Fruit fly (Drosophila melanogaster) whole organism, embryonic: ENCODE data around the gene CG42592.

ENCODE experiments used
- CG10543 ChIP-seq: fragments of 200-800 bp; sonication (Bioruptor generic); optimal IDR thresholded peaks from 3 replicates; lab custom pipeline; 2017; ENCODE audit warnings: missing biosample characterization, mild to moderate bottlenecking, missing genetic modification characterization, moderate library complexity
- CG11723 ChIP-seq: fragments of 200-800 bp; sonication (Bioruptor generic); optimal IDR thresholded peaks from 2 replicates; lab custom pipeline; 2017; ENCODE audit warnings: missing biosample characterization, mild to moderate bottlenecking, missing genetic modification characterization
- CG12104 ChIP-seq: fragments of 200-800 bp; sonication (Bioruptor generic); optimal IDR thresholded peaks from 3 replicates; lab custom pipeline; 2016; ENCODE audit warnings: missing biosample characterization, missing genetic modification characterization
- CG12744 ChIP-seq: fragments of 200-800 bp; sonication (Bioruptor generic); optimal IDR thresholded peaks from 2 replicates; lab custom pipeline; 2016; ENCODE audit warnings: missing biosample characterization, missing genetic modification characterization
- CG1602 ChIP-seq: fragments of 200-800 bp; sonication (Bioruptor generic); optimal IDR thresholded peaks from 3 replicates; lab custom pipeline; 2016; ENCODE audit warnings: missing biosample characterization, missing genetic modification characterization
- CG1647 ChIP-seq: fragments of 200-800 bp; sonication (Bioruptor generic); optimal IDR thresholded peaks from 3 replicates; lab custom pipeline; 2016; ENCODE audit warnings: missing biosample characterization, missing genetic modification characterization
- CG1792 ChIP-seq: fragments of 200-800 bp; sonication (Bioruptor generic); optimal IDR thresholded peaks from 2 replicates; lab custom pipeline; 2016; ENCODE audit warnings: missing biosample characterization, missing genetic modification characterization
- CG30403 ChIP-seq: fragments of 200-800 bp; sonication (Bioruptor generic); optimal IDR thresholded peaks from 3 replicates; lab custom pipeline; 2016; ENCODE audit warnings: missing biosample characterization, missing genetic modification characterization
- CG3726 ChIP-seq: fragments of 200-800 bp; sonication (Bioruptor generic); IDR thresholded peaks from 3 replicates; pipeline ENCODE4, ENCODE4 v1.3.6; 2022; ENCODE audit warnings: missing biosample characterization, missing genetic modification characterization
- CG4617 ChIP-seq: fragments of 200-800 bp; sonication (Bioruptor generic); optimal IDR thresholded peaks from 3 replicates; lab custom pipeline; 2016; ENCODE audit warnings: missing biosample characterization, missing genetic modification characterization, borderline replicate concordance
- CG6689 ChIP-seq: fragments of 200-800 bp; sonication (Bioruptor generic); IDR thresholded peaks from 2 replicates; pipeline ENCODE4 v1.3.6; 2022; ENCODE audit warnings: missing biosample characterization, missing genetic modification characterization
- CG8388 ChIP-seq: fragments of 200-800 bp; sonication (Bioruptor generic); optimal IDR thresholded peaks from 2 replicates; lab custom pipeline; 2019; ENCODE audit warnings: missing biosample characterization, mild to moderate bottlenecking, missing genetic modification characterization, moderate library complexity
- CG9609 ChIP-seq: fragments of 200-800 bp; sonication (Bioruptor generic); optimal IDR thresholded peaks from 3 replicates; lab custom pipeline; 2016; ENCODE audit warnings: missing biosample characterization, missing genetic modification characterization
- CG9932 ChIP-seq: fragments of 200-800 bp; sonication (Bioruptor generic); IDR thresholded peaks from 2 replicates; pipeline ENCODE4 v1.3.6; 2022; ENCODE audit warnings: missing biosample characterization, missing genetic modification characterization
- CkIIα-i1 ChIP-seq: fragments of 200-800 bp; sonication (Bioruptor generic); IDR thresholded peaks from 2 replicates; pipeline ENCODE4 v1.3.6; 2022; ENCODE audit warnings: missing biosample characterization, missing genetic modification characterization
- D19A ChIP-seq: fragments of 200-800 bp; optimal IDR thresholded peaks from 3 replicates; lab custom pipeline; 2019; ENCODE audit warnings: missing biosample characterization, mild to moderate bottlenecking, missing genetic modification characterization, moderate library complexity
- Ets97D ChIP-seq: fragments of 200-800 bp; sonication (Bioruptor generic); optimal IDR thresholded peaks from 3 replicates; lab custom pipeline; 2016; ENCODE audit warnings: missing biosample characterization, missing genetic modification characterization
- HHEX ChIP-seq: fragments of 200-800 bp; sonication (Bioruptor generic); optimal IDR thresholded peaks from 3 replicates; lab custom pipeline; 2017; ENCODE audit warnings: missing biosample characterization, mild to moderate bottlenecking, missing genetic modification characterization, missing genetic modification reagents
- MESR4 ChIP-seq: fragments of 200-800 bp; sonication (Bioruptor generic); optimal IDR thresholded peaks from 2 replicates; lab custom pipeline; 2018; ENCODE audit warnings: missing biosample characterization, mild to moderate bottlenecking, missing genetic modification characterization, moderate library complexity
- NfI ChIP-seq: fragments of 200-800 bp; sonication (Bioruptor generic); optimal IDR thresholded peaks from 3 replicates; lab custom pipeline; 2018; ENCODE audit warnings: missing biosample characterization, mild to moderate bottlenecking, missing genetic modification characterization, moderate library complexity
- Side ChIP-seq: fragments of 200-800 bp; sonication (Bioruptor generic); optimal IDR thresholded peaks from 2 replicates; lab custom pipeline; 2016; ENCODE audit warnings: missing biosample characterization, missing genetic modification characterization
- Sox102F ChIP-seq: fragments of 200-800 bp; sonication (Bioruptor generic); optimal IDR thresholded peaks from 2 replicates; lab custom pipeline; 2018; ENCODE audit warnings: missing biosample characterization, mild to moderate bottlenecking, missing genetic modification characterization, moderate library complexity
- Sry-δ ChIP-seq: fragments of 200-800 bp; sonication (Bioruptor generic); optimal IDR thresholded peaks from 2 replicates; lab custom pipeline; 2016; ENCODE audit warnings: missing biosample characterization, missing genetic modification characterization
- al ChIP-seq: fragments of 200-800 bp; sonication (Bioruptor generic); IDR thresholded peaks from 2 replicates; pipeline ENCODE4 v1.3.6; 2022; ENCODE audit warnings: missing biosample characterization, missing genetic modification characterization
- ato ChIP-seq: fragments of 200-800 bp; sonication (Bioruptor generic); IDR thresholded peaks from 2 replicates; pipeline ENCODE4 v1.3.6; 2022; ENCODE audit warnings: missing biosample characterization, missing genetic modification characterization; ENCODE audit not compliant: partially characterized antibody
- bigmax ChIP-seq: fragments of 200-800 bp; sonication (Bioruptor generic); optimal IDR thresholded peaks from 2 replicates; lab custom pipeline; 2018; ENCODE audit warnings: missing biosample characterization, mild to moderate bottlenecking, missing genetic modification characterization
- btn ChIP-seq: fragments of 200-800 bp; sonication (Bioruptor generic); optimal IDR thresholded peaks from 2 replicates; lab custom pipeline; 2016; ENCODE audit warnings: missing biosample characterization, missing genetic modification characterization
- cas ChIP-seq: fragments of 200-800 bp; sonication (Bioruptor generic); IDR thresholded peaks from 2 replicates; pipeline ENCODE4 v1.3.6; 2022; ENCODE audit warnings: missing biosample characterization, missing genetic modification characterization
- cwo ChIP-seq: fragments of 200-800 bp; sonication (Bioruptor generic); optimal IDR thresholded peaks from 3 replicates; lab custom pipeline; 2017; ENCODE audit warnings: missing biosample characterization, missing genetic modification characterization, mild to moderate bottlenecking, moderate library complexity, missing genetic modification reagents
- dmrt11E ChIP-seq: fragments of 200-800 bp; sonication (Bioruptor generic); optimal IDR thresholded peaks from 3 replicates; lab custom pipeline; 2018; ENCODE audit warnings: missing biosample characterization, mild to moderate bottlenecking, missing genetic modification characterization, moderate library complexity
- ems ChIP-seq: fragments of 200-800 bp; sonication (Bioruptor generic); optimal IDR thresholded peaks from 3 replicates; lab custom pipeline; 2016; ENCODE audit warnings: missing biosample characterization, missing genetic modification characterization
- gce ChIP-seq: fragments of 200-800 bp; sonication (Bioruptor generic); IDR thresholded peaks from 3 replicates; pipeline ENCODE4 v1.3.6; 2022; ENCODE audit warnings: missing biosample characterization, missing genetic modification characterization
- gt ChIP-seq: fragments of 200-800 bp; sonication (Bioruptor generic); IDR thresholded peaks from 2 replicates; pipeline ENCODE4 v1.3.6; 2022; ENCODE audit warnings: missing biosample characterization, missing genetic modification characterization
- kah ChIP-seq: fragments of 200-800 bp; sonication (Bioruptor generic); optimal IDR thresholded peaks from 2 replicates; lab custom pipeline; 2018; ENCODE audit warnings: missing biosample characterization, mild to moderate bottlenecking, missing genetic modification characterization
- klu ChIP-seq: fragments of 200-800 bp; sonication (Bioruptor generic); IDR thresholded peaks from 2 replicates; pipeline ENCODE4 v1.3.6; 2022; ENCODE audit warnings: missing biosample characterization, missing genetic modification characterization
- knrl ChIP-seq: fragments of 200-800 bp; sonication (Bioruptor generic); IDR thresholded peaks from 3 replicates; pipeline ENCODE4 v1.3.6; 2022; ENCODE audit warnings: missing biosample characterization, missing genetic modification characterization; ENCODE audit not compliant: partially characterized antibody
- lmd ChIP-seq: fragments of 200-800 bp; sonication (Bioruptor generic); IDR thresholded peaks from 2 replicates; pipeline ENCODE4 v1.3.6; 2022; ENCODE audit warnings: missing biosample characterization, missing genetic modification characterization
- nerfin-1 ChIP-seq: fragments of 200-800 bp; sonication (Bioruptor generic); optimal IDR thresholded peaks from 3 replicates; lab custom pipeline; 2019; ENCODE audit warnings: missing biosample characterization, mild to moderate bottlenecking, missing genetic modification characterization, moderate library complexity
- oc ChIP-seq: fragments of 200-800 bp; sonication (Bioruptor generic); optimal IDR thresholded peaks from 2 replicates; lab custom pipeline; 2018; ENCODE audit warnings: missing biosample characterization, mild to moderate bottlenecking, missing genetic modification characterization, moderate library complexity
- odd ChIP-seq: fragments of 200-800 bp; sonication (Bioruptor generic); optimal IDR thresholded peaks from 2 replicates; lab custom pipeline; 2017; ENCODE audit warnings: missing biosample characterization, mild to moderate bottlenecking, missing genetic modification characterization
- org-1 ChIP-seq: fragments of 200-800 bp; sonication (Bioruptor generic); optimal IDR thresholded peaks from 2 replicates; lab custom pipeline; 2017; ENCODE audit warnings: missing biosample characterization, missing genetic modification characterization
- otp ChIP-seq: fragments of 200-800 bp; sonication (Bioruptor generic); IDR thresholded peaks from 3 replicates; pipeline ENCODE4, ENCODE4 v1.3.6; 2022; ENCODE audit warnings: missing biosample characterization, missing genetic modification characterization
- pfk ChIP-seq: fragments of 200-800 bp; sonication (Bioruptor generic); optimal IDR thresholded peaks from 2 replicates; lab custom pipeline; 2018; ENCODE audit warnings: missing biosample characterization, mild to moderate bottlenecking, missing genetic modification characterization, moderate library complexity
- pros ChIP-seq: fragments of 200-800 bp; sonication (Bioruptor generic); optimal IDR thresholded peaks from 3 replicates; lab custom pipeline; 2019; ENCODE audit warnings: missing biosample characterization, mild to moderate bottlenecking, missing genetic modification characterization, moderate library complexity
- rib ChIP-seq: fragments of 200-800 bp; sonication (Bioruptor generic); IDR thresholded peaks from 2 replicates; pipeline ENCODE4 v1.3.6; 2022; ENCODE audit warnings: missing biosample characterization, missing genetic modification characterization
- run ChIP-seq: fragments of 200-800 bp; sonication (Bioruptor generic); optimal IDR thresholded peaks from 3 replicates; lab custom pipeline; 2018; ENCODE audit warnings: missing biosample characterization, mild to moderate bottlenecking, missing genetic modification characterization
- shn ChIP-seq: fragments of 200-800 bp; sonication (Bioruptor generic); optimal IDR thresholded peaks from 3 replicates; lab custom pipeline; 2016; ENCODE audit warnings: missing biosample characterization, missing genetic modification characterization
- sim ChIP-seq: fragments of 200-800 bp; sonication (Bioruptor generic); IDR thresholded peaks from 2 replicates; pipeline ENCODE4 v1.3.6; 2022; ENCODE audit warnings: missing biosample characterization, missing genetic modification characterization
- vvl ChIP-seq: fragments of 200-800 bp; sonication (Bioruptor generic); IDR thresholded peaks from 2 replicates; pipeline ENCODE4 v1.3.6; 2022; ENCODE audit warnings: missing biosample characterization, missing genetic modification characterization
- wdn ChIP-seq: fragments of 200-800 bp; sonication (Bioruptor generic); IDR thresholded peaks from 2 replicates; pipeline ENCODE4 v1.3.6; 2022; ENCODE audit warnings: missing biosample characterization, missing genetic modification characterization
- wek ChIP-seq: fragments of 200-800 bp; sonication (Bioruptor generic); optimal IDR thresholded peaks from 3 replicates; lab custom pipeline; 2018; ENCODE audit warnings: missing biosample characterization, mild to moderate bottlenecking, missing genetic modification characterization, moderate library complexity
- zfh1 ChIP-seq: fragments of 200-800 bp; sonication (Bioruptor generic); IDR thresholded peaks from 3 replicates; pipeline ENCODE4 v1.3.6; 2022; ENCODE audit warnings: missing biosample characterization, missing genetic modification characterization

Gene CG42592

DNA sequence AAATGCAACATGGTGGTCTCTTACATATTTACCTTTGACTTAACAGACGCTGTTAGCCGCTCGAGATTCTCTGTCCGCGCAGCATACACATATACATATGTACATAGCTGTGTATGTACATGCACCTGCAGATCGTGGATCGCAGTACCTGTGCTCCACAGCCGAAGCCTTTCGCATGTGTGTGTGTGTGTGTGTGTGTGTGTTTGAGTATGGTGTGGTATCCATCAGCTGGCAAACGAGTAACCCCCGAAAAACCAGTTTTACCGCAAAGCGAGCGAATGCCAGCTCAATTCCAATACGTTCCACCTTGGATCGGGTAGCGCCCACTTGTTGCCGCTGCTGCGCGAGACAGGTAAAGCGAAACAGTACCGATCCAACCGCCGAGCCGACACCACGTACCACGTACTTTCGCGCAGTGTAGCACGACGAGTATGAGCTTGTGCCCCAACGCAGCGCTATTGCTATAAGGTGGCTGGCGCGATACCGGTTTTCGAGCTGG is 5.3 kb upstream of the CG42592 start, which contains the start of gene Cad99C (continued):
- no peak for TF ChIP-seq ato (GFP tag; lab: Robert Waterston, UW)
- no peak for TF ChIP-seq CG1792 (GFP tag; lab: Kevin White, UChicago)
- no peak for TF ChIP-seq MESR4 (GFP tag; lab: Kevin White, UChicago)
- TF ChIP-seq nerfin-1 (tag; lab: Kevin White, UChicago) = no peak
- TF ChIP-seq CG9609 (GFP tag; lab: Kevin White, UChicago) = no peak
- no peak for TF ChIP-seq CG12744 (GFP tag; lab: Kevin White, UChicago)
- no peak for TF ChIP-seq Sry-δ
- no peak for TF ChIP-seq al (GFP tag; lab: Robert Waterston, UW)
- TF ChIP-seq zfh1 (GFP tag; lab: Robert Waterston, UW) = 0 out of 3 replicates have a peak, but pooled peaks have one; percentile 16
- no peak for TF ChIP-seq CG3726
- peak; percentile 62 for TF ChIP-seq pros (GFP tag; lab: Kevin White, UChicago)
- TF ChIP-seq cwo = no peak
- no peak for TF ChIP-seq CG4617
- no peak for TF ChIP-seq otp (GFP tag; lab: Robert Waterston, UW)
- peak; percentile 31 for TF ChIP-seq HHEX (GFP tag; lab: Kevin White, UChicago)
- no peak for TF ChIP-seq btn (GFP tag; lab: Kevin White, UChicago)
- TF ChIP-seq shn (GFP tag; lab: Kevin White, UChicago) = no peak
- peak; percentile 92 for TF ChIP-seq pfk (GFP tag; lab: Kevin White, UChicago)
- peak; percentile 89 for TF ChIP-seq kah (GFP tag; lab: Kevin White, UChicago)
- no peak for TF ChIP-seq CG1602 (GFP tag; lab: Kevin White, UChicago)
- no peak for TF ChIP-seq wdn (GFP tag; lab: Robert Waterston, UW)
- no peak for TF ChIP-seq Ets97D (GFP tag; lab: Kevin White, UChicago)
- no peak for TF ChIP-seq knrl (GFP tag; lab: Robert Waterston, UW)
- no peak for TF ChIP-seq lmd
- TF ChIP-seq NfI (GFP tag; lab: Kevin White, UChicago) = no peak
- no peak for TF ChIP-seq CG6689 (GFP tag; lab: Robert Waterston, UW)
- no peak for TF ChIP-seq rib (GFP tag; lab: Robert Waterston, UW)
- TF ChIP-seq Side (GFP tag; lab: Kevin White, UChicago) = peak; percentile 1
- no peak for TF ChIP-seq CG11723 (GFP tag; lab: Kevin White, UChicago)
- TF ChIP-seq ems (GFP tag; lab: Kevin White, UChicago) = no peak
- TF ChIP-seq CG8388 (GFP tag; lab: Kevin White, UChicago) = no peak
- TF ChIP-seq cas (GFP tag; lab: Robert Waterston, UW) = no peak
- no peak for TF ChIP-seq D19A
- no peak for TF ChIP-seq run
- no peak for TF ChIP-seq dmrt11E (tag; lab: Kevin White, UChicago)
- peak; percentile 14 for TF ChIP-seq oc
- TF ChIP-seq klu (GFP tag; lab: Robert Waterston, UW) = no peak
- no peak for TF ChIP-seq Sox102F (GFP tag; lab: Kevin White, UChicago)
- 0 out of 3 replicates have a peak, but pooled peaks have one; percentile 14 for TF ChIP-seq gce (GFP tag; lab: Robert Waterston, UW)
- TF ChIP-seq bigmax = no peak
- no peak for TF ChIP-seq odd (GFP tag; lab: Kevin White, UChicago)
- no peak for TF ChIP-seq sim
- TF ChIP-seq wek (GFP tag; lab: Kevin White, UChicago) = no peak
- no peak for TF ChIP-seq org-1 (GFP tag; lab: Kevin White, UChicago)
- TF ChIP-seq CG12104 (GFP tag; lab: Kevin White, UChicago) = no peak
- no peak for TF ChIP-seq gt (GFP tag; lab: Robert Waterston, UW)
- TF ChIP-seq CG30403 (GFP tag; lab: Kevin White, UChicago) = no peak
- peak; percentile 79 for TF ChIP-seq CG10543 (GFP tag; lab: Kevin White, UChicago)
- TF ChIP-seq vvl = peak; percentile 66
- TF ChIP-seq CkIIα-i1 (GFP tag; lab: Robert Waterston, UW) = no peak
- TF ChIP-seq CG1647 (GFP tag; lab: Kevin White, UChicago) = no peak
- no peak for TF ChIP-seq CG9932 (GFP tag; lab: Robert Waterston, UW)
